Worm (Caenorhabditis elegans) whole organism, L1 larva: ENCODE data around the gene M04D8.8.

Experiments
- C04F5.9 ChIP-seq: sonication (generic microtip); optimal IDR thresholded peaks from 2 replicates; lab custom pipeline; 2016; ENCODE audit warnings: missing genetic modification characterization, missing compliant biosample characterization
- F16B12.6 ChIP-seq: fragments of 150-350 bp; optimal IDR thresholded peaks from 2 replicates; lab custom pipeline; 2014; ENCODE audit warnings: missing biosample characterization, missing genetic modification characterization
- Y116A8C.19 ChIP-seq: sonication (generic microtip); optimal IDR thresholded peaks from 2 replicates; lab custom pipeline; 2016; ENCODE audit warnings: missing compliant biosample characterization, missing genetic modification characterization, borderline replicate concordance
- aha-1 ChIP-seq: fragments of 150-350 bp; optimal IDR thresholded peaks from 2 replicates; lab custom pipeline; 2014; ENCODE audit warnings: missing biosample characterization, missing genetic modification characterization
- aly-2 ChIP-seq: fragments of 150-350 bp; optimal IDR thresholded peaks from 2 replicates; lab custom pipeline; 2014; ENCODE audit warnings: missing biosample characterization, missing genetic modification characterization
- blmp-1 ChIP-seq: fragments of 150-350 bp; optimal IDR thresholded peaks from 2 replicates; lab custom pipeline; 2014; ENCODE audit warnings: missing biosample characterization, missing genetic modification characterization
- ceh-8 ChIP-seq: fragments of 200-800 bp; sonication (Bioruptor generic); optimal IDR thresholded peaks from 2 replicates; lab custom pipeline; 2018; ENCODE audit warnings: mild to moderate bottlenecking, missing genetic modification characterization, moderate library complexity, missing compliant biosample characterization
- ceh-82 ChIP-seq, 3 experiments: fragments of 150-350 bp in 1 of 3; sonication (generic microtip) in 2 of 3; optimal IDR thresholded peaks; 2 replicates each; lab custom pipeline; 2014 to 2017; ENCODE audit warnings: missing biosample characterization in 3 of 3, missing genetic modification characterization in 3 of 3
- ceh-90 ChIP-seq: sonication (generic microtip); optimal IDR thresholded peaks from 2 replicates; lab custom pipeline; 2016; ENCODE audit warnings: missing genetic modification characterization, missing compliant biosample characterization
- ces-1 ChIP-seq: fragments of 150-350 bp; optimal IDR thresholded peaks from 2 replicates; lab custom pipeline; 2014; ENCODE audit warnings: missing biosample characterization, missing genetic modification reagents, missing genetic modification characterization
- dpl-1 ChIP-seq, 3 experiments: fragments of 150-350 bp in 2 of 3; sonication (generic microtip) in 1 of 3; optimal IDR thresholded peaks; 2 replicates each; lab custom pipeline; 2014 to 2017; ENCODE audit warnings: missing biosample characterization in 3 of 3, missing genetic modification characterization in 3 of 3, missing genetic modification reagents in 3 of 3
- efl-3 ChIP-seq: fragments of 200-800 bp; sonication (Bioruptor generic); optimal IDR thresholded peaks from 2 replicates; lab custom pipeline; 2018; ENCODE audit warnings: mild to moderate bottlenecking, missing genetic modification characterization, missing compliant biosample characterization
- egl-13 ChIP-seq: sonication (generic microtip); optimal IDR thresholded peaks from 2 replicates; lab custom pipeline; 2016; ENCODE audit warnings: missing genotype, missing genetic modification reagents, missing genetic modification characterization, missing compliant biosample characterization
- egl-27 ChIP-seq, 2 experiments: fragments of 150-350 bp in 1 of 2; sonication (generic microtip); optimal IDR thresholded peaks; 3 replicates each; lab custom pipeline; 2017 to 2018; ENCODE audit warnings: missing biosample characterization in 2 of 2, missing genetic modification characterization in 2 of 2, missing genetic modification reagents in 2 of 2
- elt-3 ChIP-seq, 6 experiments: fragments of 150-350 bp in 1 of 6; sonication (generic microtip); optimal IDR thresholded peaks; 2 replicates each; lab custom pipeline; 2017 to 2018; ENCODE audit warnings: missing biosample characterization in 6 of 6, missing genetic modification characterization in 6 of 6, inconsistent platforms in 1 of 6
- ets-5 ChIP-seq: fragments of 200-800 bp; sonication (Bioruptor generic); IDR thresholded peaks from 2 replicates; pipeline ENCODE4 v1.3.6; 2022; ENCODE audit warnings: missing genetic modification characterization, missing compliant biosample characterization
- fkh-10 ChIP-seq: sonication (generic microtip); optimal IDR thresholded peaks from 2 replicates; lab custom pipeline; 2017; ENCODE audit warnings: missing biosample characterization, missing genetic modification reagents, missing genetic modification characterization
- fos-1 ChIP-seq: fragments of 150-350 bp; optimal IDR thresholded peaks from 2 replicates; lab custom pipeline; 2014; ENCODE audit warnings: missing biosample characterization, missing genetic modification characterization
- hlh-4 ChIP-seq: sonication (generic microtip); optimal IDR thresholded peaks from 2 replicates; lab custom pipeline; 2016; ENCODE audit warnings: mild to moderate bottlenecking, missing genetic modification characterization, missing compliant biosample characterization
- lin-14 ChIP-seq: fragments of 200-800 bp; sonication (Bioruptor generic); optimal IDR thresholded peaks from 2 replicates; lab custom pipeline; 2018; ENCODE audit warnings: mild to moderate bottlenecking, missing genetic modification characterization, moderate library complexity, missing compliant biosample characterization
- lin-15B ChIP-seq: fragments of 150-350 bp; sonication (generic microtip); optimal IDR thresholded peaks from 3 replicates; lab custom pipeline; 2014; ENCODE audit warnings: missing biosample characterization, missing genetic modification characterization
- lin-35 ChIP-seq, 2 experiments: fragments of 150-350 bp; optimal IDR thresholded peaks; 2 replicates each; lab custom pipeline; 2014; ENCODE audit warnings: missing biosample characterization in 2 of 2, missing genetic modification characterization in 2 of 2, missing genetic modification reagents in 2 of 2
- lin-39 ChIP-seq: fragments of 150-350 bp; optimal IDR thresholded peaks from 2 replicates; lab custom pipeline; 2014; ENCODE audit warnings: missing biosample characterization, missing genetic modification reagents, missing genetic modification characterization
- lsy-2 ChIP-seq, 2 experiments: fragments of 150-350 bp; optimal IDR thresholded peaks; 2 replicates each; lab custom pipeline; 2014; ENCODE audit warnings: missing biosample characterization in 2 of 2, missing genetic modification characterization in 2 of 2
- mab-9 ChIP-seq: fragments of 200-800 bp; sonication (Bioruptor generic); IDR thresholded peaks from 2 replicates; pipeline ENCODE4 v1.3.6; 2022; ENCODE audit warnings: missing genetic modification reagents, missing genetic modification characterization, missing compliant biosample characterization
- mep-1 ChIP-seq: fragments of 150-350 bp; optimal IDR thresholded peaks from 2 replicates; lab custom pipeline; 2014; ENCODE audit warnings: missing biosample characterization, missing genetic modification characterization
- nhr-11 ChIP-seq: fragments of 150-350 bp; optimal IDR thresholded peaks from 2 replicates; lab custom pipeline; 2014; ENCODE audit warnings: missing biosample characterization, missing genetic modification characterization
- nhr-237 ChIP-seq: fragments of 150-350 bp; optimal IDR thresholded peaks from 2 replicates; lab custom pipeline; 2014; ENCODE audit warnings: missing biosample characterization, missing genetic modification characterization
- nhr-47 ChIP-seq: sonication (generic microtip); optimal IDR thresholded peaks from 2 replicates; lab custom pipeline; 2016; ENCODE audit warnings: mild to moderate bottlenecking, missing genetic modification characterization, moderate library complexity, missing compliant biosample characterization
- rnt-1 ChIP-seq: sonication (generic microtip); optimal IDR thresholded peaks from 2 replicates; lab custom pipeline; 2016; ENCODE audit warnings: mild to moderate bottlenecking, missing genetic modification characterization, moderate library complexity, missing compliant biosample characterization
- skn-1 ChIP-seq: fragments of 150-350 bp; optimal IDR thresholded peaks from 2 replicates; lab custom pipeline; 2014; ENCODE audit warnings: missing biosample characterization, missing genetic modification characterization
- snpc-4 ChIP-seq: fragments of 150-350 bp; optimal IDR thresholded peaks from 2 replicates; lab custom pipeline; 2014; ENCODE audit warnings: missing biosample characterization, missing genetic modification characterization
- snu-23 ChIP-seq: sonication (generic microtip); optimal IDR thresholded peaks from 2 replicates; lab custom pipeline; 2016; ENCODE audit warnings: missing genetic modification characterization, missing compliant biosample characterization
- swsn-7 ChIP-seq: sonication (generic microtip); optimal IDR thresholded peaks from 2 replicates; lab custom pipeline; 2016; ENCODE audit warnings: missing genetic modification characterization, missing compliant biosample characterization
- unc-30 ChIP-seq: sonication (generic microtip); optimal IDR thresholded peaks from 2 replicates; lab custom pipeline; 2017; ENCODE audit warnings: missing biosample characterization, missing genetic modification characterization
- unc-86 ChIP-seq: sonication (generic microtip); optimal IDR thresholded peaks from 2 replicates; lab custom pipeline; 2016; ENCODE audit warnings: missing genetic modification characterization, missing compliant biosample characterization
- unc-98 ChIP-seq: fragments of 200-800 bp; sonication (Bioruptor generic); IDR thresholded peaks from 2 replicates; pipeline ENCODE4 v1.3.6; 2022; ENCODE audit warnings: missing genetic modification characterization, missing compliant biosample characterization
- vab-15 ChIP-seq: sonication (generic microtip); optimal IDR thresholded peaks from 2 replicates; lab custom pipeline; 2017; ENCODE audit warnings: missing genotype, mild to moderate bottlenecking, missing genetic modification characterization, missing compliant biosample characterization
- ztf-11 ChIP-seq, 2 experiments: sonication (generic microtip); optimal IDR thresholded peaks; 2 replicates each; lab custom pipeline; 2016 to 2017; ENCODE audit warnings: missing genetic modification characterization in 2 of 2, missing biosample characterization in 1 of 2, missing compliant biosample characterization in 1 of 2
- ztf-4 ChIP-seq: fragments of 150-350 bp; optimal IDR thresholded peaks from 2 replicates; lab custom pipeline; 2014; ENCODE audit warnings: missing biosample characterization, missing genetic modification characterization

The M04D8.8 gene

ce11 chrIII:9991324-9991723, 42.7 kb upstream of the M04D8.8 start:
- TF ChIP-seq rnt-1 (tag; lab: Kevin White, UChicago) (peak; percentile 14), lin-14 (GFP tag; lab: Kevin White, UChicago) (peak; percentile 74), vab-15 (tag; lab: Kevin White, UChicago) (no peak), blmp-1 (tag; lab: Kevin White, UChicago) (peak; percentile 82), mep-1 (tag; lab: Kevin White, UChicago) (peak; percentile 3)

DNA sequence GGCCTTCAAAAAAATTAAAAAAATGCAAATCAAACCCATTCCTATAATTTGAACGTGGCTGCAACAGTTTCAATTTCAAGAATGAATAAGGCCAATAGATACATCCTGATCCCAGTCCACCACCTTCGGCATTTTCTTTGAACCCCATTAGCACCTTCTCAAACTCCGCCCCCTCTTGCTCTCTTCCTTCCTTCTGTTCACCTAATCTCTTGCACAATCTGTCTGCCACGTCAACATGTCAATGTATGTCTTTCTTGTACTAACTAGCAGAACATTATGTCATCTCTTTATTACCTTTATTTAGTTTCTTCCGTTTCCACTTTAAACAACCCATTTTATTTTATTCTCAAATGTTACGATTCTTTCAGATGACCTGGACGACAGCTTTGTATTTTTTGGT, 40.4 kb upstream of the M04D8.8 start, which contains the start of gene C05B5.4:
Gene C05B5.4, plus strand, starts transcription at position 351 of the 400 bp plus-strand sequence.
- TF ChIP-seq ceh-82 (tag; optimal IDR thresholded peaks at IDR 0.05; lab: Kevin White, UChicago) (no peak), unc-98 (GFP tag; lab: Robert Waterston, UW) (no peak), efl-3 (no peak), aly-2 (tag; lab: Kevin White, UChicago) (no peak), ceh-8 (GFP tag; lab: Kevin White, UChicago) (no peak), ets-5 (GFP tag; lab: Robert Waterston, UW) (no peak), skn-1 (no peak), nhr-47 (tag; lab: Kevin White, UChicago) (no peak)

DNA sequence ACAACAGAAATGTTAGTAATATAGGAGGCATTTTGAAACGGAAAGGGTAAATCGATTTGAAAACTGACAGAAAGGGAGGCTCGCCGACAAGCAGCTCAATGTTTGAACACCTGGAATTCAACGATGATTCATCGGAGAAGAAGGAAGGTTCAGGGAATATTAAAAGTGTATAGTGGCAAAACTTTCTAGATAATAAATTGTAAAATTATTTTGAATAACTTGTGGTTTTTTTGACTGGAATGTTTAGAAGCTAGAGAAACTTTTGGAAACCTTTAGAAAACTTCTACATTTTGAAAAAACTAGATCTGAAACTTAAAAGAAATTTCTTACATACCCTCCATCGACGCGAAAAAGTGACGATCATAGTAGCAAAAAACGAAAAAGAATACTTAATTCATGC, 36.1 kb upstream of the M04D8.8 start, which contains the start of gene pqn-8:
Gene pqn-8, minus strand, starts transcription at position 101 of the 400 bp plus-strand sequence.
- TF ChIP-seq snu-23 (GFP tag; lab: Kevin White, UChicago) (no peak), ets-5 (GFP tag; lab: Robert Waterston, UW) (no peak), unc-86 (tag; lab: Kevin White, UChicago) (no peak), snpc-4 (tag; lab: Kevin White, UChicago) (no peak), mab-9 (GFP tag; lab: Robert Waterston, UW) (no peak), Y116A8C.19 (tag; lab: Kevin White, UChicago) (no peak), ceh-90 (tag; lab: Kevin White, UChicago) (no peak), C04F5.9 (tag; lab: Kevin White, UChicago) (no peak), fkh-10 (GFP tag; lab: Kevin White, UChicago) (no peak)

DNA sequence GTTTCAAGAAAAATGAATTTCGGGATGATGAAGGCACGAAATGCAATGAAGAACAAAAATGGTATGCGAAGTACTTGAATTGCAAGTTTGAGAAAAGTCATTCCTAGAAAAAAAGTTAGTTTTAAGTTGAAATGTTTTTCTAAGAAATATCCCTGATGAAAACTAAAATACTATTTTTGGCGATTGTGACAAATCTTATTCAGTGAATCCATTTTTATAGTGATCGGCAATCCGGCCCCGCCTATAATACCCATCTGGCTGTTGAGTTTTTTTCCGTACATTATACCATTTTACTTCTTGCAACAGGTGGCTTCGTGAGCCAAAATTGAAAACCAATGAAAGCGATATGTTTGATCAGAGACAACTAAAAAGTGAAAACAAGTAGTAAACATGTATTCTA, 34.7 kb upstream of the M04D8.8 start, which contains the start of gene C05B5.17:
Gene C05B5.17, minus strand, starts transcription at position 101 of the 400 bp plus-strand sequence.
- TF ChIP-seq lin-14 (GFP tag; lab: Kevin White, UChicago) (no peak), nhr-11 (tag; lab: Kevin White, UChicago) (no peak), lin-35 (GFP tag; optimal IDR thresholded peaks at IDR 0.05; lab: Kevin White, UChicago) (no peak), egl-27 (tag; optimal IDR thresholded peaks at IDR 0.05; lab: Kevin White, UChicago) (no peak), blmp-1 (tag; lab: Kevin White, UChicago) (no peak), lin-15B (tag; lab: Kevin White, UChicago) (no peak), ztf-11 (tag; optimal IDR thresholded peaks at IDR 0.05; lab: Kevin White, UChicago) (no peak), lsy-2 (tag; optimal IDR thresholded peaks at IDR 0.05; lab: Kevin White, UChicago) (no peak), aha-1 (tag; lab: Kevin White, UChicago) (no peak)

DNA sequence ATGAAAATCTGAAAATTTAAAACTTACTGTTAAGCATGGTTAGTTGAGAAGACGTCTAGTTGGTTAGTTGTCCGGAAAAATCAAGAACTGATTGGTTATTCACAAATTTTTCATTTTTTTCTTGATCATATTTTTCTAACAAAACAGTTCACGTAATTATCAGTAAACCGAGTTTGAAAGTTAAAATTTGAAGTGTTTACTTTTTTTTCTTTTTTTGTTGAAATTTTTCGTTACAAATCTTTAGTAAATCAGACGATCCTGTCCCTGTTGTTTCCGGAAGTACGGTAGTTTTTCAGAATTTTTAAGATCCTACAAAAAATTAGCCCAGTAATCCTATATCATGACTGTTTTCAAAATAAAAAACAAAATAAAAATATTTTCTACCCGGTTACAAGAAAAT, 33.6 kb upstream of the M04D8.8 start, which contains the start of gene C05B5.2:
Gene C05B5.2, minus strand, starts transcription at position 101 of the 400 bp plus-strand sequence.
- no peak for TF ChIP-seq nhr-237 (tag; lab: Kevin White, UChicago)
- TF ChIP-seq unc-86 (tag; lab: Kevin White, UChicago) = no peak
- TF ChIP-seq mep-1 (tag; lab: Kevin White, UChicago) = no peak
- TF ChIP-seq unc-30 (tag; lab: Kevin White, UChicago) = no peak
- no peak for TF ChIP-seq lin-39 (tag; lab: Kevin White, UChicago)

DNA sequence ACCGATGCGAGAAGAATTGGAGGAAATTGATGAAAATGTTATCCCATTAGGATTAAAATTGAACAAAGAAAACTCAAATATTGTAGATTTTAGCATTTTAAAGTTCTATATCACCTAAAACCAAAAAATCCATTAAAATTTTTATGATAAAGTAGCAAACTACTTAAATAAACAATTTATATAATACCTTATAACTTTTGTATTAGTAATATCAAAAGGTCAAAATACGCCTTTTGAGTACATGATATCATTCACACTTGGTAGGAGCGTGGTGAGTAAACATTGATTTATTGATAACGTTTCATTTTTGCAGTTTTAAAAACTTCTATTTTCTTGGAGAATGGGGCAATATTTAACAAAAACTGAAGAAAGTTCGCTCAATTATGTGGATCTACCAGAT, 32.9 kb upstream of the M04D8.8 start, which contains the start of gene C05B5.5:
Gene C05B5.5, plus strand, starts transcription at position 301 of the 400 bp plus-strand sequence.
- no peak for TF ChIP-seq unc-98 (GFP tag; lab: Robert Waterston, UW)
- TF ChIP-seq egl-13 (tag; lab: Kevin White, UChicago) = no peak
- TF ChIP-seq ztf-4 = no peak
- no peak for TF ChIP-seq swsn-7 (tag; lab: Kevin White, UChicago)
- TF ChIP-seq hlh-4 (tag; lab: Kevin White, UChicago) = no peak
- TF ChIP-seq rnt-1 (tag; lab: Kevin White, UChicago) = no peak
- no peak for TF ChIP-seq F16B12.6
- TF ChIP-seq dpl-1 (GFP tag; optimal IDR thresholded peaks at IDR 0.05; lab: Kevin White, UChicago) = no peak
- TF ChIP-seq ces-1 (GFP tag; lab: Kevin White, UChicago) = no peak
- TF ChIP-seq lin-15B (tag; lab: Kevin White, UChicago) = no peak
- TF ChIP-seq elt-3 (tag; optimal IDR thresholded peaks at IDR 0.05; lab: Kevin White, UChicago) = no peak
- TF ChIP-seq fos-1 = no peak
- no peak for TF ChIP-seq Y116A8C.19 (tag; lab: Kevin White, UChicago)
- TF ChIP-seq, all 84 proteins: peak for 0
